Fruit fly (Drosophila melanogaster): ENCODE measurements around the gene CG43091.

Gene CG43091

dm6 chr3R:22789106-22789505 is 20.6 kb upstream of the CG43091 start (continued):
- TF ChIP-seq Bdp1 (GFP tag; optimal IDR thresholded peaks at IDR 0.05) (no peak), kay (GFP tag; optimal IDR thresholded peaks at IDR 0.05) (no peak)

DNA sequence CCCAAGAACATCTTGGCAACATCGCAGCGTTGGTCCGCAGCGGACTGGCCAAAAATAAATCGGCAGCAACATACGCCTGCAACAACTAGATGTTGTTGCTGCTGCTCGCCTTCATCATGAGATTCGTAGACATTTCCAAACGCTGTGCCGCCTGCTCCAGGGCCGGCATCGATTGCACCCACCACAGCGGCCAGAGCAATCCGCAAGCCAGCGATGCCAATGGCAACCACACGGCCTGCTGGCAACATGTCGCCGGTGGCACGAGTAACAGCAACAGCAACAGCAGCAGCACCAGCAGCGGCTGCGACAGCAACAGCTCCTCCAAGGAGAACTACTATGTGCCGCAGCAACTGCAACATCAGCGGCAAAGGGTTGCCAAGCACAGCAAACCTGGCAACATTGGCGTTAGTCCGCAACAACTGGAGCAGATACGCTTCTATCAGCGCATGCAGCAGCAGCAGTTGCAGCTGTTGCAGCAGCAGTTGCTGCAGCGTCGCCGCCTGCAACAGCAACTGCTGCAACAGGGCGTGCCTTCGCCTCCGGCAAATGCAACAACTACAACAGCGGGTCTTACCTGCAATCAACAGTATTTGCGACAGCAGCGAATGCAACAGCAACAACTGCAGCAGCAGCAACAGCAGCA is 16.3 kb upstream of the CG43091 start:
- TF ChIP-seq hb (GFP tag; IDR thresholded peaks at IDR 0.05; ENCODE audit: partially characterized antibody) (peak; percentile 56; the same call in 1 of the 3 replicates), CG11504 (tag; optimal IDR thresholded peaks at IDR 0.05) (peak; percentile 93), CG6272 (GFP tag; IDR thresholded peaks at IDR 0.05) (0 out of 2 replicates have a peak, but pooled peaks have one; percentile 5), mld (GFP tag; IDR thresholded peaks at IDR 0.05; ENCODE audit: partially characterized antibody) (0 out of 3 replicates have a peak, but pooled peaks have one; percentile 14), z (GFP tag; IDR thresholded peaks at IDR 0.05) (0 out of 3 replicates have a peak, but pooled peaks have one; percentile 15), vfl (GFP tag; optimal IDR thresholded peaks at IDR 0.05) (no peak), CG10209 (GFP tag; optimal IDR thresholded peaks at IDR 0.05) (no peak), CG17186 (GFP tag; optimal IDR thresholded peaks at IDR 0.05) (no peak), Dbx (GFP tag; IDR thresholded peaks at IDR 0.05) (0 out of 3 replicates have a peak, but pooled peaks have one; percentile 16), CG2199 (GFP tag; IDR thresholded peaks at IDR 0.05) (0 out of 3 replicates have a peak, but pooled peaks have one; percentile 17)

dm6 chr3R:22781412-22781811 is 12.9 kb upstream of the CG43091 start:
- TF ChIP-seq Hand (GFP tag; optimal IDR thresholded peaks at IDR 0.05) (peak; percentile 34), shn (GFP tag; optimal IDR thresholded peaks at IDR 0.05) (no peak), ab (GFP tag; optimal IDR thresholded peaks at IDR 0.05) (no peak), Atf3 (GFP tag; optimal IDR thresholded peaks at IDR 0.05) (no peak), bigmax (GFP tag; optimal IDR thresholded peaks at IDR 0.05) (peak; percentile 43), pfk (GFP tag; optimal IDR thresholded peaks at IDR 0.05) (no peak), CG10543 (GFP tag; optimal IDR thresholded peaks at IDR 0.05) (peak; percentile 45), CrebB (tag; optimal IDR thresholded peaks at IDR 0.05) (peak; percentile 11), gfzf (GFP tag; optimal IDR thresholded peaks at IDR 0.05) (no peak), CG30403 (GFP tag; optimal IDR thresholded peaks at IDR 0.05) (no peak), CG8924 (tag; optimal IDR thresholded peaks at IDR 0.05) (peak; percentile 9), gem (tag; optimal IDR thresholded peaks at IDR 0.05) (no peak), ftz-f1 (GFP tag; optimal IDR thresholded peaks at IDR 0.05) (peak; percentile 53), CG5953 (GFP tag; IDR thresholded peaks at IDR 0.05) (no peak), odd (GFP tag; optimal IDR thresholded peaks at IDR 0.05) (peak; percentile 14), CG12659 (GFP tag; optimal IDR thresholded peaks at IDR 0.05) (peak; percentile 5), CG3995 (GFP tag; optimal IDR thresholded peaks at IDR 0.05) (no peak), chm (GFP tag; IDR thresholded peaks at IDR 0.05) (peak; percentile 61; the same call in 1 of the 2 replicates), Dll (GFP tag; IDR thresholded peaks at IDR 0.05; ENCODE audit: partially characterized antibody) (no peak), dysf (GFP tag; IDR thresholded peaks at IDR 0.05) (0 out of 3 replicates have a peak, but pooled peaks have one; percentile 19), CG4404 (GFP tag; IDR thresholded peaks at IDR 0.05) (no peak), CG10267 (tag; optimal IDR thresholded peaks at IDR 0.05) (no peak), mam (GFP tag; optimal IDR thresholded peaks at IDR 0.05) (no peak), CG14014 (GFP tag; IDR thresholded peaks at IDR 0.05) (peak; percentile 53; the same call in 1 of the 2 replicates), CG32772 (GFP tag; IDR thresholded peaks at IDR 0.05) (no peak), eyg (GFP tag; optimal IDR thresholded peaks at IDR 0.05) (no peak), CG6654 (GFP tag; optimal IDR thresholded peaks at IDR 0.05) (no peak), CG30431 (GFP tag; optimal IDR thresholded peaks at IDR 0.05) (no peak), CG13424 (tag; optimal IDR thresholded peaks at IDR 0.05) (peak; percentile 2), trem (tag; optimal IDR thresholded peaks at IDR 0.05) (no peak), HLH54F (GFP tag; optimal IDR thresholded peaks at IDR 0.05) (no peak), CG12155 (GFP tag; optimal IDR thresholded peaks at IDR 0.05) (no peak), CG3065 (GFP tag; optimal IDR thresholded peaks at IDR 0.05) (no peak), crp (GFP tag; optimal IDR thresholded peaks at IDR 0.05) (no peak), sens-2 (GFP tag; IDR thresholded peaks at IDR 0.05) (no peak)

Measured in whole organism, embryonic.